Fruit fly (Drosophila melanogaster): ENCODE measurements around the gene CG15803.

DNA sequence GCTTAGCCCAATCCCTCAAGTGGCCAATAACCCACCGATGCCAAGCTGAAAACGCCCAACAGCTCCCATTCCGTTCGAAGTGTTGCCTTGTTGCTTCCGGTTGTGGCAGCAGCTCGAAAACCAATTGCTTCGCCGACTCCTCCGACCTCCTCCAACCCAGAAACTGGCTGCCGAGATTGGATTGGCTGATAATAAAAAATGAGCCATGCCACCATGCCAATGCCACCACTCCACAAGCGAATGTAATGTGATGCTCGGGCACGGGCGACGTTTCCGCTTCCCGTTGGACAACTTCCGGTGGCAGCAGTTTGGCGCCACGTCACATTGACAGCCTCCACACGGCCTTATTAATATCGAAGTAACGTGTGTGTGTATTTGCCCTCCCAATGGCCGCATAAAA is 22.0 kb downstream of the CG15803 start:
- TF ChIP-seq Dll (optimal IDR thresholded peaks at IDR 0.05) (no peak), CG8478 (optimal IDR thresholded peaks at IDR 0.05) (no peak)

Measured in whole organism.